Worm (Caenorhabditis elegans): ENCODE measurements around the gene psmd-9.

DNA sequence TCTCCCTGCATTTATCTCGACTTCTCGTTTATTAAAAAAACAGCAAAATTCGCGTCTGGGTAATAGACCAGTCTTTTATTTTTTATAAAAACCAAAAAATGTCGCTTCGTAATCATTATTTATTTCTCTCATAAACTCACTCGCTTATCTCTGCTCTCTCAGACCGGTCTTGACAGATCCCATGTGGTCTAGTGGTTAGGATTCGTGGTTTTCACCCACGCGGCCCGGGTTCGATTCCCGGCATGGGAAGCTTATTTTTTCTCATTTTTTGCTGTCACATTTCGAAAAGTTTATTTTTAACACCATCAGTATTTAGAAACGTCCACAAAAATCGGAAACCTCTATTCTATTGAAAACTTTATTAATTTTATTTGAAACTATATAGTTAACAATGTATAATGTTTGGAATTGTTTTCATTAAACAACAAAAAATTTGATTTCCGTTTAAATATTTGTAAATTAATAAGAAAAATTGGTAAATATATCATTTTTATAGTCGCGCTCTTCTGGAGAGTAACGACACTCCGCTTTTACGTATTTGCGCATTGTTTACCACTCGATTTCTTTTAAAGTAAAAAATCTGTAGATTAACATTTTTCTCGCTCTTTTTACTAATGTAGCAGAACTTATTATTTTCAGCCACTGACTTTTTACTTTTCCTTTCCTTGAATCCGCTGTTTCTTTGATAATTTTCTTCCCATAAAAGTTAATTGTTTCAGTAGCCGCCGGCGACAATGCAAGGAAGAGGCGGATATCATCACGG is 3.7 kb upstream of the psmd-9 start, which contains the start of gene hrpl-1:
- TF ChIP-seq nhr-23 (tag; optimal IDR thresholded peaks at IDR 0.05) (no peak), aly-2 (tag; optimal IDR thresholded peaks at IDR 0.05) (no peak)

All from whole organism, L3 larva.